Worm (Caenorhabditis elegans) whole organism, late embryonic: Measurements from ENCODE around the gene R107.2.

Experiments
- C08G9.2 ChIP-seq: sonication (generic microtip); optimal IDR thresholded peaks from 2 replicates; lab custom pipeline; 2016; ENCODE audit warnings: mild to moderate bottlenecking, missing genetic modification characterization, moderate library complexity, missing compliant biosample characterization
- F13H6.1 ChIP-seq: sonication (generic microtip); optimal IDR thresholded peaks from 2 replicates; lab custom pipeline; 2016; ENCODE audit warnings: missing genetic modification characterization, missing compliant biosample characterization
- K02D7.2 ChIP-seq: sonication (generic microtip); optimal IDR thresholded peaks from 2 replicates; lab custom pipeline; 2017; ENCODE audit warnings: mild to moderate bottlenecking, missing genetic modification characterization, missing compliant biosample characterization
- K09A11.1 ChIP-seq: sonication (generic microtip); optimal IDR thresholded peaks from 2 replicates; lab custom pipeline; 2017; ENCODE audit warnings: antibody characterized with exemption, mild to moderate bottlenecking, missing genetic modification characterization, missing compliant biosample characterization; ENCODE audit not compliant: insufficient read depth
- ahr-1 ChIP-seq: sonication (generic microtip); optimal IDR thresholded peaks from 2 replicates; lab custom pipeline; 2016; ENCODE audit warnings: missing genetic modification characterization, missing compliant biosample characterization
- ama-1 ChIP-seq: fragments of 150-350 bp; optimal IDR thresholded peaks from 2 replicates; lab custom pipeline; 2014
- ceh-18 ChIP-seq: sonication (generic microtip); optimal IDR thresholded peaks from 2 replicates; lab custom pipeline; 2016; ENCODE audit warnings: missing genetic modification characterization, missing compliant biosample characterization
- ceh-19 ChIP-seq: fragments of 200-800 bp; sonication (Bioruptor generic); optimal IDR thresholded peaks from 2 replicates; lab custom pipeline; 2018; ENCODE audit warnings: mild to moderate bottlenecking, missing genetic modification characterization, missing compliant biosample characterization
- ceh-24 ChIP-seq: sonication (generic microtip); optimal IDR thresholded peaks from 2 replicates; lab custom pipeline; 2016; ENCODE audit warnings: mild to moderate bottlenecking, missing genetic modification characterization, missing compliant biosample characterization
- ceh-34 ChIP-seq: sonication (generic microtip); optimal IDR thresholded peaks from 2 replicates; lab custom pipeline; 2016; ENCODE audit warnings: mild to moderate bottlenecking, missing genetic modification characterization, missing compliant biosample characterization
- ceh-45 ChIP-seq: fragments of 200-800 bp; sonication (Bioruptor generic); IDR thresholded peaks from 2 replicates; pipeline ENCODE4 v1.3.6; 2022; ENCODE audit warnings: missing genetic modification reagents, missing genetic modification characterization, missing compliant biosample characterization
- ceh-6 ChIP-seq: fragments of 200-800 bp; sonication (Bioruptor generic); optimal IDR thresholded peaks from 2 replicates; lab custom pipeline; 2018; ENCODE audit warnings: mild to moderate bottlenecking, missing genetic modification characterization, missing compliant biosample characterization
- ceh-9 ChIP-seq: sonication (generic microtip); optimal IDR thresholded peaks from 2 replicates; lab custom pipeline; 2016; ENCODE audit warnings: mild to moderate bottlenecking, missing genetic modification characterization, inconsistent platforms, missing compliant biosample characterization
- elt-2 ChIP-seq: sonication (generic microtip); optimal IDR thresholded peaks from 2 replicates; lab custom pipeline; 2016; ENCODE audit warnings: missing genetic modification reagents, missing genetic modification characterization, missing compliant biosample characterization
- elt-4 ChIP-seq: sonication (generic microtip); optimal IDR thresholded peaks from 2 replicates; lab custom pipeline; 2016; ENCODE audit warnings: missing genetic modification characterization, missing compliant biosample characterization
- fkh-10 ChIP-seq: fragments of 150-350 bp; optimal IDR thresholded peaks from 2 replicates; lab custom pipeline; 2014; ENCODE audit warnings: missing biosample characterization, missing genetic modification reagents, missing genetic modification characterization
- fkh-6 ChIP-seq: sonication (generic microtip); optimal IDR thresholded peaks from 2 replicates; lab custom pipeline; 2016; ENCODE audit warnings: missing genetic modification characterization, missing compliant biosample characterization
- gmeb-2 ChIP-seq: sonication (generic microtip); optimal IDR thresholded peaks from 2 replicates; lab custom pipeline; 2016; ENCODE audit warnings: missing genetic modification characterization, inconsistent platforms, missing compliant biosample characterization
- hlh-13 ChIP-seq: fragments of 200-800 bp; sonication (Bioruptor generic); optimal IDR thresholded peaks from 2 replicates; lab custom pipeline; 2018; ENCODE audit warnings: mild to moderate bottlenecking, missing genetic modification characterization, missing compliant biosample characterization
- hlh-15 ChIP-seq: sonication (generic microtip); optimal IDR thresholded peaks from 2 replicates; lab custom pipeline; 2016; ENCODE audit warnings: missing genetic modification characterization, missing compliant biosample characterization
- lin-11 ChIP-seq: fragments of 200-800 bp; sonication (Bioruptor generic); optimal IDR thresholded peaks from 2 replicates; lab custom pipeline; 2018; ENCODE audit warnings: mild to moderate bottlenecking, missing genetic modification characterization, missing compliant biosample characterization
- madf-2 ChIP-seq: sonication (generic microtip); optimal IDR thresholded peaks from 2 replicates; lab custom pipeline; 2017; ENCODE audit warnings: missing genetic modification characterization, missing compliant biosample characterization
- mec-3 ChIP-seq: sonication (generic microtip); optimal IDR thresholded peaks from 2 replicates; lab custom pipeline; 2016; ENCODE audit warnings: borderline replicate concordance, missing genetic modification characterization, missing compliant biosample characterization
- nhr-11 ChIP-seq: fragments of 150-350 bp; optimal IDR thresholded peaks from 2 replicates; lab custom pipeline; 2014; ENCODE audit warnings: missing biosample characterization, missing genetic modification characterization
- nhr-232 ChIP-seq: sonication (generic microtip); optimal IDR thresholded peaks from 2 replicates; lab custom pipeline; 2016; ENCODE audit warnings: missing genetic modification characterization, missing compliant biosample characterization
- npax-4 ChIP-seq: sonication (generic microtip); optimal IDR thresholded peaks from 2 replicates; lab custom pipeline; 2016; ENCODE audit warnings: missing genetic modification characterization, missing compliant biosample characterization
- pag-3 ChIP-seq: sonication (generic microtip); optimal IDR thresholded peaks from 2 replicates; lab custom pipeline; 2016; ENCODE audit warnings: missing compliant biosample characterization, missing genetic modification characterization, borderline replicate concordance
- pax-1 ChIP-seq: fragments of 150-350 bp; optimal IDR thresholded peaks from 2 replicates; lab custom pipeline; 2014; ENCODE audit warnings: missing biosample characterization, missing genetic modification characterization
- pha-4 ChIP-seq: fragments of 150-350 bp; optimal IDR thresholded peaks from 2 replicates; lab custom pipeline; 2018; ENCODE audit warnings: missing biosample characterization, missing genetic modification reagents, missing genetic modification characterization
- pqm-1 ChIP-seq: sonication (generic microtip); optimal IDR thresholded peaks from 2 replicates; lab custom pipeline; 2016; ENCODE audit warnings: missing genetic modification characterization, missing compliant biosample characterization
- pros-1 ChIP-seq: fragments of 150-350 bp; optimal IDR thresholded peaks from 2 replicates; lab custom pipeline; 2014; ENCODE audit warnings: missing biosample characterization, missing genetic modification reagents, missing genetic modification characterization
- sdc-2 ChIP-seq: sonication (generic microtip); optimal IDR thresholded peaks from 2 replicates; lab custom pipeline; 2016; ENCODE audit warnings: missing genotype, missing genetic modification characterization, missing compliant biosample characterization
- sox-2 ChIP-seq: fragments of 200-800 bp; sonication (Bioruptor generic); IDR thresholded peaks from 2 replicates; pipeline ENCODE4 v1.3.6; 2022; ENCODE audit warnings: missing genetic modification reagents, missing genetic modification characterization, missing compliant biosample characterization
- sox-4 ChIP-seq: sonication (generic microtip); optimal IDR thresholded peaks from 2 replicates; lab custom pipeline; 2017; ENCODE audit warnings: mild to moderate bottlenecking, missing genetic modification characterization, inconsistent platforms, missing compliant biosample characterization
- tbx-2 ChIP-seq: sonication (generic microtip); optimal IDR thresholded peaks from 2 replicates; lab custom pipeline; 2016; ENCODE audit warnings: missing genetic modification characterization, missing compliant biosample characterization
- ttx-3 ChIP-seq: sonication (generic microtip); optimal IDR thresholded peaks from 2 replicates; lab custom pipeline; 2016; ENCODE audit warnings: missing genetic modification reagents, missing genetic modification characterization, missing compliant biosample characterization
- unc-3 ChIP-seq, 2 experiments: fragments of 200-800 bp in 1 of 2; sonication (Bioruptor generic) in 1 of 2; sonication (generic microtip) in 1 of 2; conservative IDR thresholded peaks in 1 of 2; optimal IDR thresholded peaks in 1 of 2; 2 replicates each; pipeline versions ENCODE4 v1.3.6 to Lab custom; 2016 to 2022; ENCODE audit warnings: missing compliant biosample characterization in 2 of 2, missing genetic modification characterization in 2 of 2, missing genetic modification reagents in 1 of 2
- unc-42 ChIP-seq: sonication (generic microtip); optimal IDR thresholded peaks from 2 replicates; lab custom pipeline; 2016; ENCODE audit warnings: missing genotype, missing genetic modification characterization, missing compliant biosample characterization
- unc-55 ChIP-seq: sonication (generic microtip); optimal IDR thresholded peaks from 2 replicates; lab custom pipeline; 2017; ENCODE audit warnings: missing biosample characterization, missing genetic modification reagents, missing genetic modification characterization
- ztf-16 ChIP-seq: sonication (generic microtip); optimal IDR thresholded peaks from 2 replicates; lab custom pipeline; 2017; ENCODE audit warnings: missing genetic modification characterization, missing compliant biosample characterization

Gene R107.2

ce11 chrIII:9026951-9027350 lies 18.8 kb downstream of the R107.2 start, which contains the start of gene F59B2.13:
Gene F59B2.13, minus strand, starts transcription at chrIII:9027051.
- TF ChIP-seq K02D7.2, result no peak
- no peak for TF ChIP-seq C08G9.2
- TF ChIP-seq unc-55 (GFP tag; lab: Kevin White, UChicago), result no peak
- no peak for TF ChIP-seq pqm-1 (tag; lab: Kevin White, UChicago)
- TF ChIP-seq fkh-10 (GFP tag; lab: Kevin White, UChicago), result no peak
- TF ChIP-seq ceh-9 (tag; lab: Kevin White, UChicago), result no peak
- TF ChIP-seq ceh-24 (tag; lab: Kevin White, UChicago), result no peak
- no peak for TF ChIP-seq nhr-232 (tag; lab: Kevin White, UChicago)
- no peak for TF ChIP-seq nhr-11 (tag; lab: Kevin White, UChicago)
- TF ChIP-seq ceh-6, result no peak

DNA sequence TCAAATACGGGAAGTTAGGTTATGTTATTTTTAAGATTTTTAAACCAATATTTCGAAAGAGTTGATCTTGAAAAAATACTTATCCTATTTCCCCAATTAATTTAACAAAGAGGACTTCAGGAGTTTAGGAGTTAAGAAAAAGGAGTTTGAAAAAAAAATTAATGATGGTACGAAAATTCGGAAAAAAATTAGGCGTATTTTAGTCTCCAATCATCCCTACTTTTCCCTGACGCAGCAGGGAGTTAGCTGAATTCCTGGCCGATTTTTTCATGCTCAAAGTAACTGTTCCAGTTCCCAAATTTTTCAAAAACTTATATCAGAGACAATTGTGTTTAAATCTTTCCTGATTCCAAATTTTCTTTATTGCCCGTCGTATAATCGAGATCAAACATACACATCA lies 22.1 kb downstream of the R107.2 start:
- no peak for TF ChIP-seq ceh-24 (tag; lab: Kevin White, UChicago)
- TF ChIP-seq ceh-34 (tag; lab: Kevin White, UChicago), result no peak
- no peak for TF ChIP-seq sdc-2 (tag; lab: Kevin White, UChicago)
- TF ChIP-seq C08G9.2, result no peak
- TF ChIP-seq pha-4 (tag; lab: Kevin White, UChicago), result no peak
- no peak for TF ChIP-seq fkh-6
- TF ChIP-seq pag-3 (tag; lab: Kevin White, UChicago), result no peak
- no peak for TF ChIP-seq hlh-15 (tag; lab: Kevin White, UChicago)
- TF ChIP-seq, all 69 proteins: peak for 0

ce11 chrIII:9022535-9022934 lies 23.2 kb downstream of the R107.2 start, which contains the start of gene F59B2.14:
Gene F59B2.14, minus strand, starts transcription at chrIII:9022635.
- no peak for TF ChIP-seq K02D7.2
- no peak for TF ChIP-seq ama-1
- TF ChIP-seq sox-4, result no peak
- TF ChIP-seq F13H6.1, result no peak
- TF ChIP-seq hlh-13, result no peak
- no peak for TF ChIP-seq tbx-2 (tag; lab: Kevin White, UChicago)
- no peak for TF ChIP-seq unc-3 (GFP tag; conservative IDR thresholded peaks at IDR 0.05; lab: Robert Waterston, UW)
- TF ChIP-seq unc-3 (tag; optimal IDR thresholded peaks at IDR 0.05; lab: Kevin White, UChicago), result no peak
- no peak for TF ChIP-seq pros-1 (tag; lab: Kevin White, UChicago)
- TF ChIP-seq npax-4 (tag; lab: Kevin White, UChicago), result no peak
- TF ChIP-seq ttx-3, result no peak
- no peak for TF ChIP-seq pqm-1 (tag; lab: Kevin White, UChicago)
- no peak for TF ChIP-seq unc-42
- no peak for TF ChIP-seq elt-4 (tag; lab: Kevin White, UChicago)
- no peak for TF ChIP-seq sox-2
- no peak for TF ChIP-seq elt-2 (tag; lab: Kevin White, UChicago)
- TF ChIP-seq mec-3, result no peak
- no peak for TF ChIP-seq ztf-16
- TF ChIP-seq K09A11.1, result no peak
- no peak for TF ChIP-seq ceh-19 (GFP tag; lab: Kevin White, UChicago)

DNA sequence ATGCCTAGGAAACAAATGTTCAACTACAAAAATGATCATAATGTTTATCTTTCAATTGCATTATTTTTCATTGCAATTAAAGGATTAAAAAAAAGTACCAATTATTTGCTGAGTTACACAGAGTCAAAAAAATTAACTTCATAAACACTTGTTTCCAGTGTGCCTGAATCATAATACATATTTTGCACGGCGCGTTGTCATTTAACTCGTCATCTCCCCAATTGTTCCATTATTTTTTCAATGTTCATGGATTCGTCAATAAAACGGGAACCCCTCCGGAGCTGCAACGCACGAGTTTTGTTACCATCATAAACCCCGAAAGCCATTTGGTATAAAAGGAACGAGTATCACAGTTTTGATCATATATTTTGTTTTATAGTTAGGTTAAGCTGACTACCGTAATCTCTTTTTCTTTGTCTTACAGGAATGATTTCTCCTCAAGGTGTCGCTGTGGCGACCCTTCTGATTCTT lies 28.5 kb downstream of the R107.2 start, which contains the start of gene F59B2.12:
Gene F59B2.12, plus strand, starts transcription at position 421 of the 471 bp plus-strand sequence.
- TF ChIP-seq sox-2 (no peak), C08G9.2 (no peak), pag-3 (tag; lab: Kevin White, UChicago) (no peak), ttx-3 (no peak), lin-11 (tag; lab: Kevin White, UChicago) (no peak), mec-3 (no peak), hlh-15 (tag; lab: Kevin White, UChicago) (no peak), ceh-18 (tag; lab: Kevin White, UChicago) (no peak), sox-4 (no peak), ceh-34 (tag; lab: Kevin White, UChicago) (no peak), madf-2 (tag; lab: Kevin White, UChicago) (no peak), gmeb-2 (tag; lab: Kevin White, UChicago) (no peak), pax-1 (tag; lab: Kevin White, UChicago) (no peak), fkh-10 (GFP tag; lab: Kevin White, UChicago) (no peak), ceh-45 (GFP tag; lab: Robert Waterston, UW) (no peak), fkh-6 (no peak), elt-4 (tag; lab: Kevin White, UChicago) (no peak), ahr-1 (no peak)
